Fruit fly (Drosophila melanogaster): ENCODE data around the gene Oat.

Oat gene

DNA sequence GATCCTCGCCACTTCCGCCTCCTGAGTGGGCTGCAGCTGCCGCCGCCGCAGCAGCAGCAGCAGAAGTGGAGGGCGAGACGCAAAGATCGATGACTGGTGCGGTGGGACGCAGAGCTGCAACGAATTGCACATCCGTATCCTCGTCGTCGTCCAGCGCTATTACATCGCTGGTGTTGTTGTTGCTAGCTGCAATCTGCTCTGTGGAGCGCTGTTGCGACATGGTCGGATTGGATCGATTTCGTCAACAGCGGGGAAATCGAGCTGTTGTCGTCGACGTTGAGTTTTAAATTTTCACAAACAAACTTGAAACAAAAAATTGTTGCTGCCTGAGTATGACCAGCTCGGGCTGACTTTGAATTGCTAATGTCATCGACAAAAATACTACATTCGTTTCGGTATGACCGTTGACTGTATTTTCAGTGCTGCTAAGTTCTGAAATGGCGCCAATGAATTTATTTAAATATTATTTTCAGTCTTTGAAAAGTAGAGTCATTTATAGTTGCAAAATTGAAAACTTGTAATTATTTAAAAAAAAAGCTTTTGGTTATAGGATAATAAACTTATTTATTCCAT, 7.1 kb downstream of the Oat start, which contains the start of gene Rnf146 (continued):
- no peak for TF ChIP-seq CG6272 (GFP tag; IDR thresholded peaks at IDR 0.05)
- no peak for TF ChIP-seq da (GFP tag; optimal IDR thresholded peaks at IDR 0.05)
- TF ChIP-seq YL-1 (GFP tag; optimal IDR thresholded peaks at IDR 0.05): peak; percentile 20
- no peak for TF ChIP-seq tna (GFP tag; IDR thresholded peaks at IDR 0.05; ENCODE audit: partially characterized antibody)
- no peak for TF ChIP-seq CG3407 (GFP tag; optimal IDR thresholded peaks at IDR 0.05)
- TF ChIP-seq GATAe (GFP tag; conservative IDR thresholded peaks at IDR 0.05): no peak
- TF ChIP-seq wek (GFP tag; optimal IDR thresholded peaks at IDR 0.05): no peak
- peak; percentile 8 for TF ChIP-seq CG30403 (GFP tag; optimal IDR thresholded peaks at IDR 0.05)
- TF ChIP-seq dan (GFP tag; IDR thresholded peaks at IDR 0.05): no peak
- TF ChIP-seq twi (tag; optimal IDR thresholded peaks at IDR 0.05): no peak
- TF ChIP-seq cwo (GFP tag; optimal IDR thresholded peaks at IDR 0.05): no peak
- no peak for TF ChIP-seq CG11398 (GFP tag; optimal IDR thresholded peaks at IDR 0.05)
- no peak for TF ChIP-seq CG1602 (GFP tag; optimal IDR thresholded peaks at IDR 0.05)
- no peak for TF ChIP-seq ERR (GFP tag; optimal IDR thresholded peaks at IDR 0.05)
- TF ChIP-seq peb (GFP tag; IDR thresholded peaks at IDR 0.05): no peak
- no peak for TF ChIP-seq her (GFP tag; optimal IDR thresholded peaks at IDR 0.05)
- no peak for TF ChIP-seq B-H1 (GFP tag; IDR thresholded peaks at IDR 0.05)
- TF ChIP-seq Hr39 (optimal IDR thresholded peaks at IDR 0.05): no peak
- no peak for TF ChIP-seq Sox100B (GFP tag; optimal IDR thresholded peaks at IDR 0.05)
- TF ChIP-seq Lhr (GFP tag; optimal IDR thresholded peaks at IDR 0.05): peak; percentile 24
- TF ChIP-seq CG16813 (GFP tag; IDR thresholded peaks at IDR 0.05; ENCODE audit: partially characterized antibody): peak; percentile 40; the same call in 1 of the 3 replicates
- no peak for TF ChIP-seq slbo (GFP tag; IDR thresholded peaks at IDR 0.05)
- TF ChIP-seq gsb-n (tag; optimal IDR thresholded peaks at IDR 0.05): peak; percentile 41
- TF ChIP-seq Hmx (GFP tag; optimal IDR thresholded peaks at IDR 0.05): no peak
- no peak for TF ChIP-seq CG31441 (GFP tag; IDR thresholded peaks at IDR 0.05)
- TF ChIP-seq trh (GFP tag; optimal IDR thresholded peaks at IDR 0.05): no peak
- TF ChIP-seq Awh (GFP tag; IDR thresholded peaks at IDR 0.05): no peak
- TF ChIP-seq Ets65A (GFP tag): no peak
- peak; percentile 8 for TF ChIP-seq HmgZ (tag; optimal IDR thresholded peaks at IDR 0.05)
- TF ChIP-seq CG18476 (GFP tag; optimal IDR thresholded peaks at IDR 0.05): no peak
- TF ChIP-seq CG12769 (tag; optimal IDR thresholded peaks at IDR 0.05): no peak
- no peak for TF ChIP-seq CkIIα-i1 (GFP tag; IDR thresholded peaks at IDR 0.05)
- TF ChIP-seq bsh (GFP tag; optimal IDR thresholded peaks at IDR 0.05): peak in 1 of 2 experiments; percentile 5
- TF ChIP-seq usp (GFP tag; optimal IDR thresholded peaks at IDR 0.05): no peak
- 0 out of 3 replicates have a peak, but pooled peaks have one; percentile 17 for TF ChIP-seq Optix (GFP tag; IDR thresholded peaks at IDR 0.05)
- TF ChIP-seq sisA (GFP tag; IDR thresholded peaks at IDR 0.05): no peak
- TF ChIP-seq stwl (tag; optimal IDR thresholded peaks at IDR 0.05): peak; percentile 73
- TF ChIP-seq emc (GFP tag; optimal IDR thresholded peaks at IDR 0.05): no peak
- TF ChIP-seq NC2α (GFP tag; optimal IDR thresholded peaks at IDR 0.05): no peak
- TF ChIP-seq CG9876 (GFP tag; optimal IDR thresholded peaks at IDR 0.05): no peak
- TF ChIP-seq bigmax (GFP tag; optimal IDR thresholded peaks at IDR 0.05): no peak
- TF ChIP-seq shn (GFP tag; optimal IDR thresholded peaks at IDR 0.05): no peak
- no peak for TF ChIP-seq Ravus (GFP tag; IDR thresholded peaks at IDR 0.05)
- TF ChIP-seq Hmr (GFP tag; optimal IDR thresholded peaks at IDR 0.05): no peak
- no peak for TF ChIP-seq Usf (GFP tag; optimal IDR thresholded peaks at IDR 0.05)
- no peak for TF ChIP-seq nerfin-1 (tag; optimal IDR thresholded peaks at IDR 0.05)
- no peak for TF ChIP-seq luna (GFP tag; optimal IDR thresholded peaks at IDR 0.05)
- no peak for TF ChIP-seq pfk (GFP tag; optimal IDR thresholded peaks at IDR 0.05)
- TF ChIP-seq Ptx1 (GFP tag; IDR thresholded peaks at IDR 0.05): no peak
- TF ChIP-seq CTCF (GFP tag; optimal IDR thresholded peaks at IDR 0.05): no peak
- TF ChIP-seq Lpt (GFP tag; optimal IDR thresholded peaks at IDR 0.05): no peak
- TF ChIP-seq hkb (optimal IDR thresholded peaks at IDR 0.05): no peak
- TF ChIP-seq hkb (GFP tag; IDR thresholded peaks at IDR 0.05): no peak

Data from whole organism, embryonic.